Worm (Caenorhabditis elegans) whole organism, L3 larva: Measurements from ENCODE around the gene F58F12.4.

Experiments used
- ZK546.5 ChIP-seq: sonication (generic microtip); optimal IDR thresholded peaks from 2 replicates; lab custom pipeline; 2017; ENCODE audit warnings: missing biosample characterization, missing genetic modification characterization
- aly-2 ChIP-seq: fragments of 150-350 bp; optimal IDR thresholded peaks from 2 replicates; lab custom pipeline; 2014; ENCODE audit warnings: missing biosample characterization, missing genetic modification characterization
- ama-1 ChIP-seq: fragments of 150-350 bp; optimal IDR thresholded peaks from 2 replicates; lab custom pipeline; 2018
- ceh-9 ChIP-seq: sonication (generic microtip); optimal IDR thresholded peaks from 2 replicates; lab custom pipeline; 2018; ENCODE audit warnings: missing biosample characterization, missing genetic modification characterization
- daf-12 ChIP-seq: fragments of 150-350 bp; optimal IDR thresholded peaks from 2 replicates; lab custom pipeline; 2014; ENCODE audit warnings: missing biosample characterization, missing genetic modification reagents, missing genetic modification characterization
- egl-27 ChIP-seq: sonication (generic microtip); optimal IDR thresholded peaks from 4 replicates; lab custom pipeline; 2017; ENCODE audit warnings: missing biosample characterization, missing genetic modification reagents, missing genetic modification characterization
- elt-1 ChIP-seq: fragments of 150-350 bp; optimal IDR thresholded peaks from 2 replicates; lab custom pipeline; 2014; ENCODE audit warnings: missing biosample characterization, missing genetic modification characterization
- elt-2 ChIP-seq: sonication (generic microtip); optimal IDR thresholded peaks from 2 replicates; lab custom pipeline; 2016; ENCODE audit warnings: missing genetic modification reagents, mild to moderate bottlenecking, missing genetic modification characterization, missing compliant biosample characterization
- elt-3 ChIP-seq, 3 experiments: fragments of 150-350 bp in 1 of 3; sonication (generic microtip) in 2 of 3; optimal IDR thresholded peaks; 2 replicates in 2 of 3; 4 replicates in 1 of 3; lab custom pipeline; 2014 to 2017; ENCODE audit warnings: missing biosample characterization in 3 of 3, missing genetic modification characterization in 3 of 3
- eor-1 ChIP-seq, 2 experiments: fragments of 150-350 bp; optimal IDR thresholded peaks; 2 replicates each; lab custom pipeline; 2014 to 2018; ENCODE audit warnings: missing biosample characterization in 2 of 2, missing genetic modification characterization in 2 of 2
- fkh-10 ChIP-seq: sonication (generic microtip); optimal IDR thresholded peaks from 2 replicates; lab custom pipeline; 2017; ENCODE audit warnings: missing biosample characterization, missing genetic modification reagents, missing genetic modification characterization
- fkh-2 ChIP-seq: fragments of 150-350 bp; optimal IDR thresholded peaks from 2 replicates; lab custom pipeline; 2014; ENCODE audit warnings: missing biosample characterization, missing genetic modification reagents, missing genetic modification characterization
- fos-1 ChIP-seq: fragments of 150-350 bp; optimal IDR thresholded peaks from 2 replicates; lab custom pipeline; 2014; ENCODE audit warnings: missing biosample characterization, missing genetic modification characterization
- jun-1 ChIP-seq: fragments of 150-350 bp; optimal IDR thresholded peaks from 2 replicates; lab custom pipeline; 2014; ENCODE audit warnings: missing biosample characterization, missing genetic modification reagents, missing genetic modification characterization
- lin-39 ChIP-seq: fragments of 150-350 bp; optimal IDR thresholded peaks from 2 replicates; lab custom pipeline; 2018; ENCODE audit warnings: missing biosample characterization, missing genetic modification reagents, missing genetic modification characterization
- lsy-12 ChIP-seq: sonication (generic microtip); optimal IDR thresholded peaks from 2 replicates; lab custom pipeline; 2016; ENCODE audit warnings: mild to moderate bottlenecking, missing genetic modification characterization, missing compliant biosample characterization
- mdl-1 ChIP-seq: fragments of 150-350 bp; optimal IDR thresholded peaks from 2 replicates; lab custom pipeline; 2014; ENCODE audit warnings: missing biosample characterization, missing genetic modification characterization
- mml-1 ChIP-seq: fragments of 150-350 bp; sonication (generic microtip); optimal IDR thresholded peaks from 3 replicates; lab custom pipeline; 2014; ENCODE audit warnings: missing biosample characterization, missing genetic modification characterization
- nhr-23 ChIP-seq: fragments of 150-350 bp; optimal IDR thresholded peaks from 2 replicates; lab custom pipeline; 2014; ENCODE audit warnings: missing biosample characterization, missing genetic modification reagents, missing genetic modification characterization
- nhr-25 ChIP-seq: sonication (generic microtip); optimal IDR thresholded peaks from 2 replicates; lab custom pipeline; 2017; ENCODE audit warnings: missing biosample characterization, missing genetic modification characterization
- nhr-28 ChIP-seq: fragments of 150-350 bp; optimal IDR thresholded peaks from 2 replicates; lab custom pipeline; 2014; ENCODE audit warnings: missing biosample characterization, missing genetic modification characterization
- nhr-43 ChIP-seq: sonication (generic microtip); optimal IDR thresholded peaks from 2 replicates; lab custom pipeline; 2016; ENCODE audit warnings: mild to moderate bottlenecking, missing genetic modification characterization, missing compliant biosample characterization; ENCODE audit not compliant: poor library complexity, severe bottlenecking
- pha-4 ChIP-seq: fragments of 150-350 bp; optimal IDR thresholded peaks from 2 replicates; lab custom pipeline; 2014; ENCODE audit warnings: missing biosample characterization, missing genetic modification reagents, missing genetic modification characterization
- pqm-1 ChIP-seq: fragments of 150-350 bp; optimal IDR thresholded peaks from 2 replicates; lab custom pipeline; 2017; ENCODE audit warnings: missing biosample characterization, missing genetic modification characterization, inconsistent platforms
- sea-2 ChIP-seq: fragments of 150-350 bp; sonication (generic microtip); optimal IDR thresholded peaks from 4 replicates; lab custom pipeline; 2014; ENCODE audit warnings: missing biosample characterization, missing genetic modification reagents, missing genetic modification characterization
- snpc-4 ChIP-seq: fragments of 150-350 bp; optimal IDR thresholded peaks from 2 replicates; lab custom pipeline; 2014; ENCODE audit warnings: missing biosample characterization, missing genetic modification characterization
- tbx-2 ChIP-seq: sonication (generic microtip); optimal IDR thresholded peaks from 2 replicates; lab custom pipeline; 2016; ENCODE audit warnings: mild to moderate bottlenecking, missing genetic modification characterization, missing compliant biosample characterization
- unc-39 ChIP-seq: sonication (generic microtip); optimal IDR thresholded peaks from 4 replicates; lab custom pipeline; 2017; ENCODE audit warnings: missing biosample characterization, missing genetic modification characterization
- unc-62 ChIP-seq: fragments of 150-350 bp; sonication (generic microtip); optimal IDR thresholded peaks from 4 replicates; lab custom pipeline; 2014; ENCODE audit warnings: missing biosample characterization, missing genetic modification reagents, missing genetic modification characterization
- zag-1 ChIP-seq: fragments of 150-350 bp; optimal IDR thresholded peaks from 2 replicates; lab custom pipeline; 2014; ENCODE audit warnings: missing biosample characterization, missing genetic modification characterization
- ztf-11 ChIP-seq: fragments of 150-350 bp; optimal IDR thresholded peaks from 2 replicates; lab custom pipeline; 2014; ENCODE audit warnings: missing biosample characterization, missing genetic modification characterization

F58F12.4 gene

ce11 chrII:6407279-6407678 lies 20.7 kb downstream of the F58F12.4 start, which contains the start of gene spp-11:
spp-11 (minus strand) TSS chrII:6407379.
- no peak for TF ChIP-seq mdl-1 (tag; lab: Kevin White, UChicago)
- TF ChIP-seq nhr-43 (tag; lab: Kevin White, UChicago), result no peak
- no peak for TF ChIP-seq snpc-4
- TF ChIP-seq aly-2 (tag; lab: Kevin White, UChicago), result no peak
- no peak for TF ChIP-seq unc-62 (GFP tag; lab: Kevin White, UChicago)
- no peak for TF ChIP-seq jun-1 (tag; lab: Kevin White, UChicago)
- TF ChIP-seq lsy-12 (tag; lab: Kevin White, UChicago), result no peak
- TF ChIP-seq unc-39, result no peak
- TF ChIP-seq ztf-11 (tag; lab: Kevin White, UChicago), result no peak
- no peak for TF ChIP-seq egl-27 (tag; lab: Kevin White, UChicago)
- no peak for TF ChIP-seq tbx-2 (tag; lab: Kevin White, UChicago)
- no peak for TF ChIP-seq eor-1 (tag; optimal IDR thresholded peaks at IDR 0.05; lab: Kevin White, UChicago)
- TF ChIP-seq elt-1 (tag; lab: Kevin White, UChicago), result no peak

DNA sequence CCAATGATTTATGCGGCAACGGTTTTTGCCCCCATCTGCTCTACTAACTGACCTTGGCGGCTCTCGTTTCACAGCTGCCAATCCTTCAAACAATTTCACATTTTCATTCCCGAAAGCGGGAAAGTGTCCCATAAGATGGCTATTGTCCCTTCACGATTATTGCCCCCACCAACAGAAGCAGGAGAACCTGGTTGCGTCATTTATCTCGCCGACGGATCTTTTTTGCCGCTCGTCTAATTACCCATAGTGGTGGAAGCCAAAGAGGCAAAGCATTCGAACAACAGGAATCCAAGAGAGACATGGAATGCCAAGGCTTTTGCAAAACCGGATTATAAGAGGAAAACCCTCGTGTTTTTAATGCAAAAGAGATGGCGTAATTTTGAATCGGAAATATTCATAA lies 22.5 kb downstream of the F58F12.4 start:
- peak; percentile 24 for TF ChIP-seq ama-1 (lab: Kevin White, UChicago)
- TF ChIP-seq pha-4 (tag; lab: Kevin White, UChicago), result no peak
- TF ChIP-seq nhr-25 (tag; lab: Kevin White, UChicago), result peak; percentile 37

DNA sequence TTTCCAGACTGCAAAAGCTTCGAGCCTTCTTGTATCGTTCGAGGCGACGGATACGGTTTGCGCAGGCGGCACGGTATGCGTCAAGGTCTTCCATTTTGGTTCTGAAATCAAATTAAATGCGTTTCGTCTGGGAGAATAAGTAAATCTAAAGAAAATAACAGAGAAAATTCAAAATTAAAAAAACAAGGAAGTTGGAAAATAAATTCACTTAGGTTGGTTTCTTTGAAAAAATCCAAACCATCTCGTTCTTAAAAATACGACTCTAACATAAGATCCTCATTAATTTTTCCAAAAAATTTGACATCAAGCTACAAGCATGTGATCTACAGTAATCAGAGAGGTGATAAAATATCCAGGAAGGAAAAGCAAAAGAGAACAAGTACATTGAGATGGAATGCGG lies 23.6 kb downstream of the F58F12.4 start, which contains the start of gene T25D10.4:
T25D10.4 (minus strand) TSS at position 101 of the 400 bp plus-strand sequence.
- no peak for TF ChIP-seq ZK546.5 (tag; lab: Kevin White, UChicago)
- TF ChIP-seq nhr-23 (tag; lab: Kevin White, UChicago), result no peak
- no peak for TF ChIP-seq elt-3 (tag; optimal IDR thresholded peaks at IDR 0.05; lab: Kevin White, UChicago)
- TF ChIP-seq sea-2 (GFP tag; lab: Kevin White, UChicago), result no peak

- TF ChIP-seq lin-39 (tag; lab: Kevin White, UChicago), result no peak
- TF ChIP-seq fkh-2 (tag; lab: Kevin White, UChicago), result no peak
- no peak for TF ChIP-seq fos-1 (tag; lab: Kevin White, UChicago)
- TF ChIP-seq fkh-10 (GFP tag; lab: Kevin White, UChicago), result no peak
These were observed 25.3 kb downstream of the F58F12.4 start for ce11 chrII:6411660-6412451.

ce11 chrII:6413788-6414187 lies 27.2 kb downstream of the F58F12.4 start:
- TF ChIP-seq mml-1, result no peak
- no peak for TF ChIP-seq unc-39
- peak; percentile 29 for TF ChIP-seq pha-4 (tag; lab: Kevin White, UChicago)
- TF ChIP-seq pqm-1 (tag; lab: Kevin White, UChicago), result peak; percentile 70
- peak; percentile 98 for TF ChIP-seq elt-2 (tag; lab: Kevin White, UChicago)
- peak; percentile 49 for TF ChIP-seq jun-1 (tag; lab: Kevin White, UChicago)

DNA sequence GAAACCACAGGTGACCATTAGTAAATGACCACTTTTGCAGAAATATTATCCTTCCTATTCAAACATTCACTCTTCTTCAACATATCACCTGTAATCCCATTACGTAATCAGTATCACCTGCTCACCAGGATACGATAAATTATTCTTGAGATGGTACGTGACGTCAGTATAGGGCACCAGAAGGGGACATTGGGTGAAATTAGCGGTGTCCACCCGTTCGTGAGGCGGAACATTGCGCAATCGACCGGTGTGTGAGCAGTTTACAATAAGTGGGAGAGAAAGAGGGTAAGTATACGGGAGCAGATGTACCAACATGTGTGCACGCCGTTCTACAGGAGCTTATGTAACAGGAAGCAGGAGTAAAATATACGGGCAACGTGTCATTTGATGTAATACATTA lies 31.4 kb downstream of the F58F12.4 start:
- TF ChIP-seq daf-12 (tag; lab: Kevin White, UChicago) (no peak), mml-1 (no peak), tbx-2 (tag; lab: Kevin White, UChicago) (no peak), zag-1 (tag; lab: Kevin White, UChicago) (no peak), elt-2 (tag; lab: Kevin White, UChicago) (no peak), nhr-28 (tag; lab: Kevin White, UChicago) (no peak), mdl-1 (tag; lab: Kevin White, UChicago) (no peak), ceh-9 (tag; lab: Kevin White, UChicago) (no peak)
